Fruit fly (Drosophila melanogaster): Measurements from ENCODE around the gene srp.

srp gene

dm6 chr3R:16029584-16029983 lies 43.6 kb downstream of the srp start:
- TF ChIP-seq CG8301 (tag; optimal IDR thresholded peaks at IDR 0.05) (no peak), CG15710 (tag; optimal IDR thresholded peaks at IDR 0.05) (no peak), CG12605 (GFP tag; IDR thresholded peaks at IDR 0.05) (no peak), Snoo (tag; optimal IDR thresholded peaks at IDR 0.05) (no peak), fd96Ca (GFP tag; IDR thresholded peaks at IDR 0.05) (no peak), CG8159 (tag; optimal IDR thresholded peaks at IDR 0.05) (no peak), CG13204 (GFP tag; optimal IDR thresholded peaks at IDR 0.05) (no peak), CG34367 (tag; optimal IDR thresholded peaks at IDR 0.05) (no peak), CG4496 (GFP tag; IDR thresholded peaks at IDR 0.05) (no peak), rn (GFP tag; IDR thresholded peaks at IDR 0.05) (no peak), CG10348 (GFP tag; IDR thresholded peaks at IDR 0.05) (no peak), D1 (tag; optimal IDR thresholded peaks at IDR 0.05) (no peak)

dm6 chr3R:16030445-16030844 lies 44.5 kb downstream of the srp start:
- no peak for TF ChIP-seq CG10348 (GFP tag; IDR thresholded peaks at IDR 0.05)
- no peak for TF ChIP-seq CG15710 (tag; optimal IDR thresholded peaks at IDR 0.05)
- no peak for TF ChIP-seq CG8301 (tag; optimal IDR thresholded peaks at IDR 0.05)
- no peak for TF ChIP-seq CG8159 (tag; optimal IDR thresholded peaks at IDR 0.05)
- TF ChIP-seq Pif1B (GFP tag; optimal IDR thresholded peaks at IDR 0.05), result no peak
- TF ChIP-seq rn (GFP tag; IDR thresholded peaks at IDR 0.05), result no peak
- TF ChIP-seq CG34367 (tag; optimal IDR thresholded peaks at IDR 0.05), result no peak
- TF ChIP-seq EcR (GFP tag; optimal IDR thresholded peaks at IDR 0.05), result no peak
- no peak for TF ChIP-seq Ets98B (GFP tag; IDR thresholded peaks at IDR 0.05)
- TF ChIP-seq CG14655 (GFP tag; optimal IDR thresholded peaks at IDR 0.05), result no peak
- TF ChIP-seq CG32121 (GFP tag; IDR thresholded peaks at IDR 0.05), result no peak
- no peak for TF ChIP-seq CG9948 (tag; optimal IDR thresholded peaks at IDR 0.05)

DNA sequence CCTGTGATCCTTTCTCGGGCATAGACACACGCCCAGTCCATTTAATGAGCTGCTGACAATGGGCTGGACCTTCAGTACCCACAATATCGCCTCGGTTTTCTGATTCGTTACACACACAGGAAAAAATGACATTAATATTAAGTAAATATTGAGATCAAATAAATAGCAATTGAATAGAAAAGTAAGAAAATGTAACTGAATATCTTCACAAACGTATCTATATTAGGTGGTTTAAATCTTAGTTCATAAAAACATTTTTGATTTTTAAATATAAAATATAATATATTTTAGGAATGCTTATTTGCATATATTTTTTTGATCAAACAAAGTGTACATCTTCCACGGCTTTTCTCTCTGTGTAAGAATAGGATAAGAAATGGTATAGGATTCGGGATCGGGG lies 47.8 kb downstream of the srp start:
- TF ChIP-seq CG10348 (GFP tag; IDR thresholded peaks at IDR 0.05), result no peak
- no peak for TF ChIP-seq fd96Ca (GFP tag; IDR thresholded peaks at IDR 0.05)
- TF ChIP-seq Pif1A (GFP tag; optimal IDR thresholded peaks at IDR 0.05), result no peak
- TF ChIP-seq CG8301 (tag; optimal IDR thresholded peaks at IDR 0.05), result no peak
- no peak for TF ChIP-seq CG4496 (GFP tag; IDR thresholded peaks at IDR 0.05)
- TF ChIP-seq CG34367 (tag; optimal IDR thresholded peaks at IDR 0.05), result no peak
- TF ChIP-seq CG32121 (GFP tag; IDR thresholded peaks at IDR 0.05), result no peak
- TF ChIP-seq gl (tag; optimal IDR thresholded peaks at IDR 0.05), result no peak
- TF ChIP-seq CG8159 (tag; optimal IDR thresholded peaks at IDR 0.05), result no peak

DNA sequence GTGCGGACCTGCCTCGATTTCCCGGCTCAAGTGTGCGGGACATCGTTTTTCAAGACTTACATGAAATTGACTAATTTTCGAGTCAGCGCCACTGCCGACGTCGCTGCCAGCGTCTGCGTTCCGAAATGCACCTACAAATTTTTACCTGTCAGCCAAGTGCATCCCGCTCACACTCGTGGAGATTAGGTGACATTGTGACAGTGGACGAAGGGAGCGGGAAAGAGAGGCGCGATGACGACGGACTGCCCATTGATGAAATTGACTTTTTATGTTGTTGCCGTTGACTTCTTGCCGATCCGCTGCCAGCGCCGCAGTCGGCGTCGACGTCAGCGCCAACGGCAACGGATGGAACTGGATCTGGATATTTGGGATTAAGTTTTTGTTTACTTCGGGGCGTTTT lies 48.2 kb downstream of the srp start:
- no peak for TF ChIP-seq Ets98B (GFP tag; IDR thresholded peaks at IDR 0.05)
- TF ChIP-seq rn (GFP tag; IDR thresholded peaks at IDR 0.05), result no peak
- TF ChIP-seq CG32121 (GFP tag; IDR thresholded peaks at IDR 0.05), result no peak
- no peak for TF ChIP-seq EcR (GFP tag; optimal IDR thresholded peaks at IDR 0.05)
- no peak for TF ChIP-seq Pif1A (GFP tag; optimal IDR thresholded peaks at IDR 0.05)
- TF ChIP-seq CG34367 (tag; optimal IDR thresholded peaks at IDR 0.05), result no peak
- no peak for TF ChIP-seq D1 (tag; optimal IDR thresholded peaks at IDR 0.05)
- no peak for TF ChIP-seq CG10348 (GFP tag; IDR thresholded peaks at IDR 0.05)
- TF ChIP-seq CG17806 (tag; optimal IDR thresholded peaks at IDR 0.05), result no peak
- no peak for TF ChIP-seq Pif1B (GFP tag; optimal IDR thresholded peaks at IDR 0.05)
- TF ChIP-seq CG9948 (tag; optimal IDR thresholded peaks at IDR 0.05), result no peak
- no peak for TF ChIP-seq CG8301 (tag; optimal IDR thresholded peaks at IDR 0.05)
- no peak for TF ChIP-seq CG4496 (GFP tag; IDR thresholded peaks at IDR 0.05)
- TF ChIP-seq CG12605 (GFP tag; IDR thresholded peaks at IDR 0.05), result no peak

DNA sequence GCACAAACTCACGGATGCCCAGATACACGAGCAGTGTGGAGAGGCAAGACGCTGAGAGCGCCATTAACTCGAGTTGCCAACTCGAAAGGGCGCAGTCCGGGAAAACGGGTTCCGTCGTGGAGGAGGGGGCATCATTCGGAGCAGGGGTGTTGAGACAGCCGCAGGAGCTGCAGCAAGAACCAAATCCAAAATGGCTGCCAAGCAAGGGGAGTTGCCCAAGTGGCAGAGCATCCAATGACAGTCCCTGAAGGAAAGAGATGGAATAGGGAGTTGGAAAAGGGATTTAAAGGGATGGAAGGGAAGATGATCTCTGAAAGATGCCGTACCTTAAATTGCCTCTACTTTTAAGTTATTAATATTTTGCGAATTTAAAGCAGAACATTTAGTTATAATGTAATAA lies 52.1 kb downstream of the srp start:
- TF ChIP-seq D1 (tag; optimal IDR thresholded peaks at IDR 0.05), result peak; percentile 15
- no peak for TF ChIP-seq fd96Ca (GFP tag; IDR thresholded peaks at IDR 0.05)

dm6 chr3R:16039557-16039956 lies 53.6 kb downstream of the srp start:
- TF ChIP-seq EcR (GFP tag; optimal IDR thresholded peaks at IDR 0.05) (no peak), CG4496 (GFP tag; IDR thresholded peaks at IDR 0.05) (no peak), Ets98B (GFP tag; IDR thresholded peaks at IDR 0.05) (no peak), gl (tag; optimal IDR thresholded peaks at IDR 0.05) (no peak), CG12605 (GFP tag; IDR thresholded peaks at IDR 0.05) (no peak), fd96Ca (GFP tag; IDR thresholded peaks at IDR 0.05) (no peak), CG8159 (tag; optimal IDR thresholded peaks at IDR 0.05) (no peak), CG17806 (tag; optimal IDR thresholded peaks at IDR 0.05) (no peak)

DNA sequence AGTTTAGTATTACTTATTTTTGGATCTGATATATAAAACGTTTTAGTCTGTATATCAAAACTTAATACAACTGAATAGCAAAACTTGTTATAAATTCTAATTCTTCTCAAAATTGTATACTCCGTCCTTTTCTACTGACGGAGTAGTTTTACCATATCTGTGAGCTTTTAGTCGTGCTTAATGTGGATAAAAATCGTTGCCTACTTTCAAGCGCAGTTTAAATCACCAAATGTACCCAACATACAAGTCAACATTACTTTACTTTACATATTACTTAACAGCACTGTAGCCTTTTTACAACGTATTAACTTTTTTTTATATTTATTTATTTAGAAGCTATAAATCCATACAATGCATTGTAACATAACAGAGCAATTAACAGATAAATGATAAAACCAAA lies 55.0 kb downstream of the srp start:
- peak; percentile 38 for TF ChIP-seq D1 (tag; optimal IDR thresholded peaks at IDR 0.05)
- TF ChIP-seq CG17806 (tag; optimal IDR thresholded peaks at IDR 0.05), result no peak
- TF ChIP-seq Pif1A (GFP tag; optimal IDR thresholded peaks at IDR 0.05), result no peak
- TF ChIP-seq CG9948 (tag; optimal IDR thresholded peaks at IDR 0.05), result no peak
- TF ChIP-seq Pif1B (GFP tag; optimal IDR thresholded peaks at IDR 0.05), result no peak
- TF ChIP-seq CG15710 (tag; optimal IDR thresholded peaks at IDR 0.05), result no peak
- no peak for TF ChIP-seq Ets98B (GFP tag; IDR thresholded peaks at IDR 0.05)
- TF ChIP-seq CG10348 (GFP tag; IDR thresholded peaks at IDR 0.05), result no peak
- no peak for TF ChIP-seq CG8159 (tag; optimal IDR thresholded peaks at IDR 0.05)
